Worm (Caenorhabditis elegans) whole organism, young adult: ENCODE measurements around the gene srxa-12.

Source experiments
- B0035.1 ChIP-seq: sonication (generic microtip); optimal IDR thresholded peaks from 2 replicates; lab custom pipeline; 2016; ENCODE audit warnings: missing genetic modification characterization, mild to moderate bottlenecking, missing compliant biosample characterization, missing genotype, missing genetic modification reagents
- C06A6.2 ChIP-seq: fragments of 200-800 bp; sonication (Bioruptor generic); conservative IDR thresholded peaks from 2 replicates; pipeline ENCODE4 v1.3.6; 2022; ENCODE audit warnings: missing genetic modification characterization, missing compliant biosample characterization
- D2030.7 ChIP-seq: fragments of 200-800 bp; sonication (Bioruptor generic); IDR thresholded peaks from 2 replicates; pipeline ENCODE4 v1.3.6; 2022; ENCODE audit warnings: missing genetic modification reagents, missing genetic modification characterization, missing compliant biosample characterization
- F22D6.2 ChIP-seq: sonication (generic microtip); optimal IDR thresholded peaks from 2 replicates; lab custom pipeline; 2016; ENCODE audit warnings: mild to moderate bottlenecking, missing genetic modification characterization, missing compliant biosample characterization
- F37B4.10 ChIP-seq: fragments of 200-800 bp; sonication (Bioruptor generic); IDR thresholded peaks from 2 replicates; pipeline ENCODE4 v1.3.6; 2022; ENCODE audit warnings: missing genetic modification characterization, missing compliant biosample characterization
- F39B2.1 ChIP-seq: fragments of 200-800 bp; sonication (Bioruptor generic); IDR thresholded peaks from 2 replicates; pipeline ENCODE4 v1.3.6; 2022; ENCODE audit warnings: missing genetic modification reagents, missing genetic modification characterization, missing compliant biosample characterization
- F52B5.7 ChIP-seq: sonication (generic microtip); optimal IDR thresholded peaks from 2 replicates; lab custom pipeline; 2016; ENCODE audit warnings: mild to moderate bottlenecking, missing genetic modification characterization, missing compliant biosample characterization
- F57C9.4 ChIP-seq: sonication (generic microtip); optimal IDR thresholded peaks from 2 replicates; lab custom pipeline; 2017; ENCODE audit warnings: mild to moderate bottlenecking, missing genetic modification characterization, missing compliant biosample characterization
- K12H6.12 ChIP-seq: fragments of 200-800 bp; sonication (Bioruptor generic); optimal IDR thresholded peaks from 2 replicates; lab custom pipeline; 2018; ENCODE audit warnings: mild to moderate bottlenecking, missing genetic modification characterization, missing compliant biosample characterization
- T07F8.4 ChIP-seq: sonication (generic microtip); optimal IDR thresholded peaks from 2 replicates; lab custom pipeline; 2016; ENCODE audit warnings: mild to moderate bottlenecking, missing genetic modification characterization, moderate library complexity, missing compliant biosample characterization
- Y53F4B.3 ChIP-seq: fragments of 200-800 bp; sonication (Bioruptor generic); IDR thresholded peaks from 2 replicates; pipeline ENCODE4 v1.3.6; 2022; ENCODE audit warnings: missing genetic modification reagents, missing genetic modification characterization, missing compliant biosample characterization
- Y79H2A.3 ChIP-seq: fragments of 200-800 bp; sonication (Bioruptor generic); conservative IDR thresholded peaks from 2 replicates; pipeline ENCODE4 v1.3.6; 2022; ENCODE audit warnings: missing genetic modification reagents, missing genetic modification characterization, missing compliant biosample characterization
- Y95B8A.8 ChIP-seq: fragments of 200-800 bp; sonication (Bioruptor generic); IDR thresholded peaks from 2 replicates; pipeline ENCODE4 v1.3.6; 2022; ENCODE audit warnings: missing genetic modification reagents, missing genetic modification characterization, missing compliant biosample characterization
- ZK185.1 ChIP-seq: sonication (generic microtip); optimal IDR thresholded peaks from 2 replicates; lab custom pipeline; 2016; ENCODE audit warnings: mild to moderate bottlenecking, missing genetic modification characterization, missing compliant biosample characterization; ENCODE audit not compliant: poor library complexity, severe bottlenecking
- akir-1 ChIP-seq: fragments of 200-800 bp; sonication (Bioruptor generic); optimal IDR thresholded peaks from 2 replicates; lab custom pipeline; 2018; ENCODE audit warnings: mild to moderate bottlenecking, missing genetic modification characterization, moderate library complexity, missing compliant biosample characterization
- ama-1 ChIP-seq, 3 experiments: fragments of 150-350 bp in 1 of 3; sonication (generic microtip) in 2 of 3; optimal IDR thresholded peaks; 2 replicates each; lab custom pipeline; 2014 to 2018; ENCODE audit warnings: missing biosample characterization in 2 of 3, missing genetic modification characterization in 2 of 3, missing genetic modification reagents in 2 of 3
- athp-1 ChIP-seq: sonication (generic microtip); optimal IDR thresholded peaks from 2 replicates; lab custom pipeline; 2017; ENCODE audit warnings: mild to moderate bottlenecking, missing genetic modification characterization, missing compliant biosample characterization
- attf-3 ChIP-seq: fragments of 200-800 bp; sonication (Bioruptor generic); conservative IDR thresholded peaks from 2 replicates; pipeline ENCODE4 v1.3.6; 2022; ENCODE audit warnings: missing genetic modification reagents, missing genetic modification characterization, missing compliant biosample characterization
- bed-2 ChIP-seq: fragments of 200-800 bp; sonication (Bioruptor generic); IDR thresholded peaks from 2 replicates; pipeline ENCODE4 v1.3.6; 2022; ENCODE audit warnings: missing genetic modification reagents, missing genetic modification characterization, missing compliant biosample characterization
- ceh-79 ChIP-seq: sonication (generic microtip); optimal IDR thresholded peaks from 2 replicates; lab custom pipeline; 2017; ENCODE audit warnings: mild to moderate bottlenecking, missing genetic modification characterization, missing compliant biosample characterization
- ceh-91 ChIP-seq: fragments of 200-800 bp; sonication (Bioruptor generic); IDR thresholded peaks from 2 replicates; pipeline ENCODE4 v1.3.6; 2022; ENCODE audit warnings: missing genetic modification reagents, missing genetic modification characterization, missing compliant biosample characterization
- chd-7 ChIP-seq: sonication (generic microtip); optimal IDR thresholded peaks from 2 replicates; lab custom pipeline; 2016; ENCODE audit warnings: mild to moderate bottlenecking, missing genetic modification characterization, moderate library complexity, missing compliant biosample characterization
- egrh-3 ChIP-seq: fragments of 200-800 bp; sonication (Bioruptor generic); IDR thresholded peaks from 2 replicates; pipeline ENCODE4 v1.3.6; 2022; ENCODE audit warnings: missing genetic modification reagents, missing genetic modification characterization, missing compliant biosample characterization
- him-1 ChIP-seq: sonication (generic microtip); optimal IDR thresholded peaks from 2 replicates; lab custom pipeline; 2016; ENCODE audit warnings: missing genotype, missing genetic modification reagents, missing genetic modification characterization, missing compliant biosample characterization
- hsf-1 ChIP-seq: fragments of 200-800 bp; sonication (Bioruptor generic); IDR thresholded peaks from 2 replicates; pipeline ENCODE4 v1.3.6; 2022; ENCODE audit warnings: missing genetic modification reagents, missing genetic modification characterization, missing compliant biosample characterization
- lag-1 ChIP-seq: fragments of 200-800 bp; sonication (Bioruptor generic); IDR thresholded peaks from 2 replicates; pipeline ENCODE4 v1.3.6; 2022; ENCODE audit warnings: missing genetic modification reagents, missing genetic modification characterization, missing compliant biosample characterization
- lin-26 ChIP-seq: fragments of 200-800 bp; sonication (Bioruptor generic); IDR thresholded peaks from 2 replicates; pipeline ENCODE4 v1.3.6; 2022; ENCODE audit warnings: missing genetic modification reagents, missing genetic modification characterization, missing compliant biosample characterization
- lin-35 ChIP-seq, 3 experiments: fragments of 150-350 bp in 2 of 3; sonication (generic microtip) in 1 of 3; optimal IDR thresholded peaks; 2 replicates each; lab custom pipeline; 2014 to 2018; ENCODE audit warnings: missing biosample characterization in 3 of 3, missing genetic modification characterization in 3 of 3, missing genetic modification reagents in 3 of 3
- lin-40 ChIP-seq: sonication (generic microtip); optimal IDR thresholded peaks from 2 replicates; lab custom pipeline; 2016; ENCODE audit warnings: missing genetic modification characterization, mild to moderate bottlenecking, missing compliant biosample characterization, missing genotype, missing genetic modification reagents
- lir-1 ChIP-seq: fragments of 200-800 bp; sonication (Bioruptor generic); conservative IDR thresholded peaks from 2 replicates; pipeline ENCODE4 v1.3.6; 2022; ENCODE audit warnings: missing genetic modification reagents, missing genetic modification characterization, missing compliant biosample characterization
- lsl-1 ChIP-seq: fragments of 200-800 bp; sonication (Bioruptor generic); optimal IDR thresholded peaks from 2 replicates; lab custom pipeline; 2018; ENCODE audit warnings: mild to moderate bottlenecking, missing genetic modification characterization, moderate library complexity, missing compliant biosample characterization
- madf-8 ChIP-seq: fragments of 200-800 bp; sonication (Bioruptor generic); conservative IDR thresholded peaks from 2 replicates; pipeline ENCODE4 v1.3.6; 2022; ENCODE audit warnings: missing genetic modification reagents, missing genetic modification characterization, missing compliant biosample characterization
- nhr-27 ChIP-seq: fragments of 200-800 bp; sonication (Bioruptor generic); optimal IDR thresholded peaks from 2 replicates; lab custom pipeline; 2018; ENCODE audit warnings: mild to moderate bottlenecking, missing genetic modification characterization, moderate library complexity, missing compliant biosample characterization
- pha-4 ChIP-seq: fragments of 150-350 bp; sonication (generic microtip); optimal IDR thresholded peaks from 2 replicates; lab custom pipeline; 2014; ENCODE audit warnings: missing biosample characterization, missing genetic modification reagents, missing genetic modification characterization
- rcor-1 ChIP-seq: fragments of 200-800 bp; sonication (Bioruptor generic); IDR thresholded peaks from 2 replicates; pipeline ENCODE4 v1.3.6; 2022; ENCODE audit warnings: missing genetic modification reagents, missing genetic modification characterization, missing compliant biosample characterization
- rec-8 ChIP-seq, 2 experiments: sonication (generic microtip); optimal IDR thresholded peaks; 2 replicates each; lab custom pipeline; 2016; ENCODE audit warnings: mild to moderate bottlenecking in 2 of 2, missing genetic modification characterization in 2 of 2, missing genetic modification reagents in 2 of 2, missing genotype in 2 of 2, missing biosample characterization in 1 of 2, missing compliant biosample characterization in 1 of 2, moderate library complexity in 1 of 2
- snpc-1.3 ChIP-seq: sonication (generic microtip); optimal IDR thresholded peaks from 2 replicates; lab custom pipeline; 2017; ENCODE audit warnings: missing genetic modification characterization, mild to moderate bottlenecking, missing compliant biosample characterization, antibody characterized with exemption, moderate library complexity, missing genotype, missing genetic modification reagents; ENCODE audit not compliant: insufficient read depth
- snpc-4 ChIP-seq, 5 experiments: fragments of 150-350 bp in 1 of 5; sonication (generic microtip) in 4 of 5; optimal IDR thresholded peaks; 2 replicates each; lab custom pipeline; 2014 to 2018; ENCODE audit warnings: missing genetic modification characterization in 5 of 5, missing biosample characterization in 3 of 5, antibody characterized with exemption in 2 of 5, mild to moderate bottlenecking in 2 of 5, missing compliant biosample characterization in 2 of 5, missing genotype in 2 of 5, moderate library complexity in 2 of 5, missing genetic modification reagents in 1 of 5
- somi-1 ChIP-seq: fragments of 200-800 bp; sonication (Bioruptor generic); optimal IDR thresholded peaks from 2 replicates; lab custom pipeline; 2018; ENCODE audit warnings: mild to moderate bottlenecking, missing genetic modification characterization, missing compliant biosample characterization
- tbp1 ChIP-seq: fragments of 200-800 bp; sonication (Bioruptor generic); optimal IDR thresholded peaks from 2 replicates; lab custom pipeline; 2018; ENCODE audit warnings: mild to moderate bottlenecking, missing genetic modification characterization, missing compliant biosample characterization
- tbx-9 ChIP-seq: sonication (generic microtip); optimal IDR thresholded peaks from 2 replicates; lab custom pipeline; 2016; ENCODE audit warnings: borderline replicate concordance, missing genetic modification characterization, inconsistent platforms, missing compliant biosample characterization
- tlf-1 ChIP-seq: fragments of 200-800 bp; sonication (Bioruptor generic); optimal IDR thresholded peaks from 2 replicates; lab custom pipeline; 2018; ENCODE audit warnings: mild to moderate bottlenecking, missing genetic modification characterization, missing compliant biosample characterization
- unc-130 ChIP-seq: sonication (generic microtip); optimal IDR thresholded peaks from 2 replicates; lab custom pipeline; 2016; ENCODE audit warnings: missing genetic modification reagents, missing genetic modification characterization, missing compliant biosample characterization
- xnd-1 ChIP-seq: sonication (generic microtip); optimal IDR thresholded peaks from 2 replicates; lab custom pipeline; 2016; ENCODE audit warnings: missing genotype, missing genetic modification reagents, missing genetic modification characterization, missing compliant biosample characterization
- ztf-25 ChIP-seq: fragments of 200-800 bp; sonication (Bioruptor generic); IDR thresholded peaks from 2 replicates; pipeline ENCODE4 v1.3.6; 2022; ENCODE audit warnings: missing genetic modification reagents, missing genetic modification characterization, missing compliant biosample characterization
- ztf-28 ChIP-seq: fragments of 200-800 bp; sonication (Bioruptor generic); IDR thresholded peaks from 2 replicates; pipeline ENCODE4 v1.3.6; 2022; ENCODE audit warnings: missing genetic modification reagents, missing genetic modification characterization, missing compliant biosample characterization

srxa-12 gene

DNA sequence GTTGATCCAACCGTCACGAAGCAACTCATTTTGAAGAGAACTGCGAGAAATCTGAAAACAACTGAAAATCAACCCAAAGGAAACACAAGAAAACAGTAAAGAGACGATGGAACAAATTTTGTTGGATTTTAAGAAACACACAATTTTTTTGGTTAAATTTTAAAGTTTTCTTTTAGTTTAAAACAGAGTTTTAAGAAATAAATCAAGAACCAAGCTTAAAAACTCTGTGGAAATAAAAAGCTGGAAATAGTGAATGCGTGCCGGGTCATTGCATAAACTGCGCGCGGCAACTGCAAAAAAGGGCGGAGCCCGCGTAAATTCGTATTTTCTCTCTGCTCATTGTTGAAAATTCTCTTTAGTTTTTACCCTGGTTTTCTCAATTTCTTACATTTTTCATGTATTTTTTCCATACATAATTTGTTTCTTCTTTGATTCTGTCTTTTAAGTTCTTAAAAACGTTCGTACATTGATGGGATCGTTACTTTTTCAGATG, 35.5 kb downstream of the srxa-12 start, which contains the start of the genes algn-13 and R10D12.13 (continued):
- TF ChIP-seq ZK185.1 (peak; percentile 79), lin-26 (GFP tag; lab: Robert Waterston, UW) (no peak), xnd-1 (peak; percentile 65), K12H6.12 (tag; lab: Kevin White, UChicago) (no peak), Y79H2A.3 (GFP tag; lab: Robert Waterston, UW) (no peak), C06A6.2 (peak; percentile 49; the same call in 1 of the 2 replicates), lin-35 (GFP tag; optimal IDR thresholded peaks at IDR 0.05; lab: Kevin White, UChicago) (peak in 2 of 3 experiments; percentile 16 to 68), madf-8 (GFP tag; lab: Robert Waterston, UW) (peak; percentile 76), D2030.7 (peak; percentile 71), somi-1 (GFP tag; lab: Kevin White, UChicago) (no peak), F52B5.7 (tag; lab: Kevin White, UChicago) (no peak), him-1 (tag; lab: Kevin White, UChicago) (no peak), egrh-3 (no peak), rcor-1 (GFP tag; lab: Robert Waterston, UW) (peak; percentile 57; the same call in 1 of the 2 replicates), lin-40 (tag; lab: Kevin White, UChicago) (no peak), chd-7 (tag; lab: Kevin White, UChicago) (no peak), F57C9.4 (tag; lab: Kevin White, UChicago) (no peak), Y95B8A.8 (peak; percentile 26; the same call in 1 of the 2 replicates), T07F8.4 (no peak), athp-1 (tag; lab: Kevin White, UChicago) (no peak), ama-1 (optimal IDR thresholded peaks at IDR 0.05; lab: Kevin White, UChicago) (no peak), ama-1 (GFP tag; optimal IDR thresholded peaks at IDR 0.05; lab: Kevin White, UChicago) (peak in 1 of 2 experiments; percentile 28), tlf-1 (GFP tag; lab: Kevin White, UChicago) (peak; percentile 41), ztf-25 (GFP tag; lab: Robert Waterston, UW) (no peak), snpc-4 (GFP tag; optimal IDR thresholded peaks at IDR 0.05; lab: Kevin White, UChicago) (peak; percentile 65), snpc-4 (tag; optimal IDR thresholded peaks at IDR 0.05; lab: Kevin White, UChicago) (peak in 3 of 4 experiments; percentile 54 to 84 (median 57)), nhr-27 (tag; lab: Kevin White, UChicago) (no peak), bed-2 (GFP tag; lab: Robert Waterston, UW) (no peak), unc-130 (GFP tag; lab: Kevin White, UChicago) (peak; percentile 41), lag-1 (no peak), tbx-9 (tag; lab: Kevin White, UChicago) (no peak), pha-4 (tag; lab: Kevin White, UChicago) (no peak), tbp1 (GFP tag; lab: Kevin White, UChicago) (peak; percentile 54), attf-3 (GFP tag; lab: Robert Waterston, UW) (0 out of 2 replicates have a peak, but pooled peaks have one; percentile 21), lir-1 (0 out of 2 replicates have a peak, but pooled peaks have one; percentile 22), F37B4.10 (GFP tag; lab: Robert Waterston, UW) (no peak), F39B2.1 (no peak), lsl-1 (GFP tag; lab: Kevin White, UChicago) (peak; percentile 52), hsf-1 (GFP tag; lab: Robert Waterston, UW) (peak; percentile 49; the same call in 1 of the 2 replicates), B0035.1 (no peak), akir-1 (GFP tag; lab: Kevin White, UChicago) (no peak), ztf-28 (0 out of 2 replicates have a peak, but pooled peaks have one; percentile 34), ceh-91 (GFP tag; lab: Robert Waterston, UW) (peak; percentile 67), snpc-1.3 (tag; lab: Kevin White, UChicago) (peak; percentile 85), rec-8 (tag; optimal IDR thresholded peaks at IDR 0.05; lab: Kevin White, UChicago) (no peak), ceh-79 (tag; lab: Kevin White, UChicago) (no peak), Y53F4B.3 (GFP tag; lab: Robert Waterston, UW) (no peak), F22D6.2 (tag; lab: Kevin White, UChicago) (no peak)
